Fruit fly (Drosophila melanogaster): ENCODE results near the gene Tnks.

DNA sequence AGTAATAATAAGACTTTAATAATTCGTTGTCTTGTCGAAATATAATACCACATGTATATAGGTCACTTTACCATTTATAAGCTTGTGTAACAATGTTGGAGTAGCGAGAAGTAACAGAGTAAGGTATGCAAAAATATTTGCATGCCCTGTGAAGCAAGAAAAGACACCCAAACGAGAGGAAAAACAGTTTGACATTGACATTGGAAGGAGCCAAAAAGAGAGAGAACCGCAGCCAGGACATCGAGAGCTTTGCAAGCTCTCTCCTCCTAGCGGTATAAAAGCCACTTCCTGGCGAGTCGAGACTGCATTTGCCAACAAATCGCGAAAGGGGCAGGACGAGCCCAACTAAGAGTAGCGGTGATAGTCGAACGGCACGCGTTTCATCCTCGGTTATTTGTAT, 47.7 kb downstream of the Tnks start, which contains the start of gene CG5079:
- TF ChIP-seq CG8478 (optimal IDR thresholded peaks at IDR 0.05) (no peak), CTCF (optimal IDR thresholded peaks at IDR 0.05) (no peak)

All from S2 (cell line).